Fruit fly (Drosophila melanogaster): ENCODE data around the gene CG1090.

The CG1090 gene

DNA sequence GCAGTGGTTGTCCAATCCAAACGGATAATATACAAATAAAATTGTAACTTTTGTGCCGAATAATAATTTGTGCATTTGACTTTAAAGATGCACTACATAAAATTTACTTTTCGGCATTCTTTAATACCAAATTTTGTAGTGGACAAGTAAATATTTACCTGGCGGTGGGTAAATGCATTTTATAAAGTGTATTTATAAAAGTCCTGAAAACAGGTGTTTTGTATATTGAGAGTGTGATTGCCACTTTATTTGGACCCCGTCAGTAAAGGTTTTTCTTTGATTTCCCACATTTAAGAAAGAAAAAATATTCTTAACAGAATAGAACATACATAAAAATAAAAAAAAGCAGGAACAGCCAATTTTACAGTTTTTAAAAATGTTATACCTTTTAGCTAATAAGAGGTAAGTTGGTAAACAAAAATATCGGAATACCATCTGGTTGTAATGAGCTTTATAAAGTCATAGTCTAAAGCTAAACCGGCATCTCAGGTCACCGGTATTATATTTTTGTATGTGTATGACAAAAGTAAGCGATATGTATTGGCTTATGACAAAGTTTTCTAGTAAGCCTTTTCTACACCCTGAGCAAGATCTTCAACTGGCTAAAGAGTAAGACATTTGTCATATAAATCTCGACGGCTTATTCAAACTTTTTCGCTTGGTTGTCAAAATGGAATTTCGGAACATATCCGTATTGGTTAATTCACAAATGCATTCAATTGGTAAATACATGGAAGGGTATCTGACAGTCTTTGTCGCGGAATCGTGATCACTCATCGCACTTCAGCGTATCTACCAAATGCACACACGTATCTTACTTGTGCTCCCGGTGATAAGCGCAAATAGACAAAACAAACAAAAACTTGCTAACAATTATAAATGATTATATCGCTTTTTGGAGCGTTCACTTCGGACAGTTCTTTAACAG lies 35.2 kb downstream of the CG1090 start (continued):
- TF ChIP-seq Ssrp (tag; optimal IDR thresholded peaks at IDR 0.05) = peak; percentile 76
- peak; percentile 79 for TF ChIP-seq fd3F (GFP tag; optimal IDR thresholded peaks at IDR 0.05)
- no peak for TF ChIP-seq mld (GFP tag; IDR thresholded peaks at IDR 0.05; ENCODE audit: partially characterized antibody)
- peak; percentile 80 for TF ChIP-seq Bteb2 (GFP tag; optimal IDR thresholded peaks at IDR 0.05)
- TF ChIP-seq Poxn (GFP tag; IDR thresholded peaks at IDR 0.05) = no peak
- TF ChIP-seq CG6654 (GFP tag; optimal IDR thresholded peaks at IDR 0.05) = peak; percentile 70
- TF ChIP-seq lab (GFP tag; optimal IDR thresholded peaks at IDR 0.05) = peak; percentile 95
- peak; percentile 65 for TF ChIP-seq CG16815 (GFP tag; optimal IDR thresholded peaks at IDR 0.05)
- TF ChIP-seq sug (tag; optimal IDR thresholded peaks at IDR 0.05) = peak; percentile 77
- no peak for TF ChIP-seq yki (optimal IDR thresholded peaks at IDR 0.05)
- TF ChIP-seq otp (GFP tag; IDR thresholded peaks at IDR 0.05) = peak; percentile 75; the same call in 2 of the 3 replicates
- TF ChIP-seq Kr (GFP tag; optimal IDR thresholded peaks at IDR 0.05) = no peak
- peak; percentile 99 for TF ChIP-seq Ets65A (GFP tag)
- TF ChIP-seq CG4404 (GFP tag; IDR thresholded peaks at IDR 0.05) = peak; percentile 46; the same call in 1 of the 2 replicates
- TF ChIP-seq fd102C (GFP tag; optimal IDR thresholded peaks at IDR 0.05) = no peak
- TF ChIP-seq CG10543 (GFP tag; optimal IDR thresholded peaks at IDR 0.05) = peak; percentile 75
- TF ChIP-seq Antp (GFP tag; optimal IDR thresholded peaks at IDR 0.05) = peak; percentile 90
- peak; percentile 87 for TF ChIP-seq CG3281 (GFP tag; optimal IDR thresholded peaks at IDR 0.05)
- peak; percentile 77 for TF ChIP-seq ewg (GFP tag; optimal IDR thresholded peaks at IDR 0.05)
- TF ChIP-seq CG10274 (GFP tag; optimal IDR thresholded peaks at IDR 0.05) = peak; percentile 92
- peak; percentile 83 for TF ChIP-seq CG1602 (GFP tag; optimal IDR thresholded peaks at IDR 0.05)
- no peak for TF ChIP-seq ftz-f1 (GFP tag; optimal IDR thresholded peaks at IDR 0.05)
- TF ChIP-seq p53 (GFP tag; optimal IDR thresholded peaks at IDR 0.05) = peak; percentile 49
- peak; percentile 92 for TF ChIP-seq CG11504 (tag; optimal IDR thresholded peaks at IDR 0.05)
- TF ChIP-seq bcd (GFP tag; optimal IDR thresholded peaks at IDR 0.05) = peak; percentile 91
- peak; percentile 90 for TF ChIP-seq PHDP (tag; optimal IDR thresholded peaks at IDR 0.05)
- peak; percentile 86 for TF ChIP-seq fu2 (GFP tag; optimal IDR thresholded peaks at IDR 0.05)
- peak; percentile 69 for TF ChIP-seq run (tag; optimal IDR thresholded peaks at IDR 0.05)
- peak; percentile 37 for TF ChIP-seq CTCF (GFP tag; optimal IDR thresholded peaks at IDR 0.05)
- TF ChIP-seq fd64A (GFP tag; optimal IDR thresholded peaks at IDR 0.05) = peak; percentile 75
- TF ChIP-seq CG9437 (GFP tag; optimal IDR thresholded peaks at IDR 0.05) = peak; percentile 75
- peak; percentile 69 for TF ChIP-seq trh (GFP tag; optimal IDR thresholded peaks at IDR 0.05)
- TF ChIP-seq vvl (GFP tag; IDR thresholded peaks at IDR 0.05) = peak; percentile 95
- peak; percentile 56 for TF ChIP-seq E2f2 (GFP tag; IDR thresholded peaks at IDR 0.05)
- peak; percentile 86 for TF ChIP-seq ERR (GFP tag; optimal IDR thresholded peaks at IDR 0.05)
- peak; percentile 83 for TF ChIP-seq az2 (GFP tag; optimal IDR thresholded peaks at IDR 0.05)
- no peak for TF ChIP-seq vnd (GFP tag; IDR thresholded peaks at IDR 0.05; ENCODE audit: partially characterized antibody)
- peak; percentile 85 for TF ChIP-seq CG5953 (GFP tag; IDR thresholded peaks at IDR 0.05)
- peak; percentile 41 for TF ChIP-seq psq (GFP tag; optimal IDR thresholded peaks at IDR 0.05)
- TF ChIP-seq CG34376 (GFP tag; optimal IDR thresholded peaks at IDR 0.05) = peak; percentile 70
- TF ChIP-seq CG7556 (GFP tag; optimal IDR thresholded peaks at IDR 0.05) = peak; percentile 79
- peak; percentile 86 for TF ChIP-seq Dek (tag; optimal IDR thresholded peaks at IDR 0.05)
- peak; percentile 91 for TF ChIP-seq CG11695 (GFP tag; IDR thresholded peaks at IDR 0.05)
- TF ChIP-seq h (optimal IDR thresholded peaks at IDR 0.05) = no peak
- TF ChIP-seq HLH4C (GFP tag; IDR thresholded peaks at IDR 0.05; ENCODE audit: partially characterized antibody) = no peak
- peak; percentile 77; the same call in 2 of the 3 replicates for TF ChIP-seq CG2889 (GFP tag; IDR thresholded peaks at IDR 0.05)
- TF ChIP-seq ap (GFP tag; IDR thresholded peaks at IDR 0.05) = peak; percentile 78
- TF ChIP-seq HmgD (GFP tag; optimal IDR thresholded peaks at IDR 0.05) = peak; percentile 72
- peak; percentile 67 for TF ChIP-seq Hey (tag; optimal IDR thresholded peaks at IDR 0.05)
- TF ChIP-seq tup (GFP tag; optimal IDR thresholded peaks at IDR 0.05) = peak; percentile 66

All from whole organism, embryonic.